Fruit fly (Drosophila melanogaster) whole organism, wandering third instar larva: ENCODE data around the gene CG15336.

Experiments used
- Abd-B ChIP-seq: fragments of >200 bp; optimal IDR thresholded peaks from 2 replicates; lab custom pipeline; 2017; ENCODE audit warnings: missing biosample characterization, missing genetic modification characterization
- CG32264 ChIP-seq: fragments of 200-800 bp; sonication (Bioruptor generic); optimal IDR thresholded peaks from 2 replicates; lab custom pipeline; 2016; ENCODE audit warnings: missing biosample characterization, missing genetic modification characterization
- CG9705 ChIP-seq: fragments of 200-800 bp; sonication (Bioruptor generic); optimal IDR thresholded peaks from 2 replicates; lab custom pipeline; 2018; ENCODE audit warnings: missing biosample characterization, mild to moderate bottlenecking, missing genetic modification characterization
- CrebA ChIP-seq: fragments of 200-800 bp; sonication (Bioruptor generic); optimal IDR thresholded peaks from 2 replicates; lab custom pipeline; 2016; ENCODE audit warnings: missing biosample characterization, mild to moderate bottlenecking, missing genetic modification characterization, borderline replicate concordance
- Dfd ChIP-seq: fragments of >200 bp; optimal IDR thresholded peaks from 2 replicates; lab custom pipeline; 2017; ENCODE audit warnings: missing biosample characterization, missing genetic modification characterization
- Dif ChIP-seq: fragments of 200-275, 200-300 bp; sonication (Bioruptor generic); optimal IDR thresholded peaks from 2 replicates; lab custom pipeline; 2018; ENCODE audit warnings: missing biosample characterization, missing genetic modification characterization; ENCODE audit not compliant: partially characterized antibody
- GATAd ChIP-seq: sonication (Bioruptor generic); optimal IDR thresholded peaks from 2 replicates; lab custom pipeline; 2016; ENCODE audit warnings: missing biosample characterization, missing genetic modification characterization
- HLH106 ChIP-seq: fragments of 200-800 bp; optimal IDR thresholded peaks from 3 replicates; lab custom pipeline; 2019; ENCODE audit warnings: missing biosample characterization, mild to moderate bottlenecking, missing genetic modification characterization, moderate library complexity
- Hnf4 ChIP-seq: fragments of 200-800 bp; sonication (Bioruptor generic); optimal IDR thresholded peaks from 2 replicates; lab custom pipeline; 2016; ENCODE audit warnings: missing biosample characterization, mild to moderate bottlenecking, missing genetic modification characterization
- Hr78 ChIP-seq: fragments of >200 bp; optimal IDR thresholded peaks from 2 replicates; lab custom pipeline; 2017; ENCODE audit warnings: missing biosample characterization, missing genetic modification characterization
- Hr83 ChIP-seq: fragments of 200-300 bp; sonication (Bioruptor generic); optimal IDR thresholded peaks from 2 replicates; lab custom pipeline; 2016; ENCODE audit warnings: missing biosample characterization, mild to moderate bottlenecking, missing genetic modification characterization, moderate library complexity; ENCODE audit not compliant: poor library complexity, severe bottlenecking
- Jra ChIP-seq: sonication (Bioruptor generic); optimal IDR thresholded peaks from 2 replicates; lab custom pipeline; 2016; ENCODE audit warnings: missing biosample characterization, missing genetic modification characterization
- Mio ChIP-seq: sonication (Bioruptor generic); optimal IDR thresholded peaks from 2 replicates; lab custom pipeline; 2016; ENCODE audit warnings: missing biosample characterization, missing genetic modification characterization
- Myc ChIP-seq: fragments of >200 bp; optimal IDR thresholded peaks from 2 replicates; lab custom pipeline; 2017
- N ChIP-seq: fragments of >200 bp; optimal IDR thresholded peaks from 2 replicates; lab custom pipeline; 2018; ENCODE audit warnings: missing biosample characterization, missing external identifiers, missing genetic modification characterization
- OdsH ChIP-seq: fragments of 200-800 bp; sonication (Bioruptor generic); optimal IDR thresholded peaks from 2 replicates; lab custom pipeline; 2016; ENCODE audit warnings: missing biosample characterization, mild to moderate bottlenecking, missing genetic modification characterization
- Rel ChIP-seq, 2 experiments: fragments of 200-800 bp; sonication (Bioruptor generic) in 1 of 2; optimal IDR thresholded peaks; 2 replicates in 1 of 2; 3 replicates in 1 of 2; lab custom pipeline; 2016 to 2019; ENCODE audit warnings: mild to moderate bottlenecking in 2 of 2, missing biosample characterization in 2 of 2, missing genetic modification characterization in 2 of 2, moderate library complexity in 1 of 2
- Sp1 ChIP-seq: fragments of 200-800 bp; sonication (Bioruptor generic); optimal IDR thresholded peaks from 3 replicates; lab custom pipeline; 2019; ENCODE audit warnings: missing biosample characterization, mild to moderate bottlenecking, missing genetic modification characterization, moderate library complexity
- Vsx2 ChIP-seq: fragments of 200-300, 225-300 bp; sonication (Bioruptor generic); optimal IDR thresholded peaks from 2 replicates; lab custom pipeline; 2018; ENCODE audit warnings: missing biosample characterization, missing genetic modification characterization; ENCODE audit not compliant: partially characterized antibody
- br ChIP-seq: fragments of 200-800 bp; sonication (Bioruptor generic); optimal IDR thresholded peaks from 2 replicates; lab custom pipeline; 2016; ENCODE audit warnings: missing biosample characterization, missing genetic modification characterization
- brk ChIP-seq: fragments of 200-800 bp; sonication (Bioruptor generic); optimal IDR thresholded peaks from 2 replicates; lab custom pipeline; 2016; ENCODE audit warnings: missing biosample characterization, mild to moderate bottlenecking, missing genetic modification characterization
- dl ChIP-seq, 2 experiments: fragments of 175-275, 200-275 bp in 1 of 2; fragments of 200-275 bp in 1 of 2; sonication (Bioruptor generic); optimal IDR thresholded peaks; lab custom pipeline; 2018; ENCODE audit warnings: mild to moderate bottlenecking in 2 of 2, missing biosample characterization in 2 of 2, missing genetic modification characterization in 2 of 2, moderate library complexity in 2 of 2; ENCODE audit not compliant: partially characterized antibody in 2 of 2, insufficient read depth in 1 of 2
- dmrt93B ChIP-seq: fragments of 200-800 bp; sonication (Bioruptor generic); optimal IDR thresholded peaks from 2 replicates; lab custom pipeline; 2018; ENCODE audit warnings: missing biosample characterization, mild to moderate bottlenecking, missing genetic modification characterization
- dsf ChIP-seq: sonication (Bioruptor generic); optimal IDR thresholded peaks from 2 replicates; lab custom pipeline; 2016; ENCODE audit warnings: missing biosample characterization, missing genetic modification characterization, borderline replicate concordance
- ey ChIP-seq: fragments of 200-800 bp; sonication (Bioruptor generic); optimal IDR thresholded peaks from 2 replicates; lab custom pipeline; 2016; ENCODE audit warnings: missing biosample characterization, missing genetic modification characterization
- foxo ChIP-seq, 2 experiments: fragments of 200-800 bp; sonication (Bioruptor generic); optimal IDR thresholded peaks; 2 replicates in 1 of 2; 3 replicates in 1 of 2; lab custom pipeline; 2016 to 2017; ENCODE audit warnings: missing biosample characterization in 2 of 2, missing genetic modification characterization in 2 of 2
- fru ChIP-seq: fragments of 200-800 bp; sonication (Bioruptor generic); optimal IDR thresholded peaks from 3 replicates; lab custom pipeline; 2016; ENCODE audit warnings: missing biosample characterization, mild to moderate bottlenecking, missing genetic modification characterization
- h ChIP-seq: fragments of 200-800 bp; sonication (Bioruptor generic); optimal IDR thresholded peaks from 3 replicates; lab custom pipeline; 2016; ENCODE audit warnings: missing biosample characterization, mild to moderate bottlenecking, missing genetic modification characterization
- jim ChIP-seq: fragments of 175-275, 200-325 bp; sonication (Bioruptor generic); optimal IDR thresholded peaks from 2 replicates; lab custom pipeline; 2016; ENCODE audit warnings: missing biosample characterization, mild to moderate bottlenecking, missing genetic modification characterization
- lola ChIP-seq: fragments of >200 bp; optimal IDR thresholded peaks from 2 replicates; lab custom pipeline; 2017; ENCODE audit warnings: missing biosample characterization, missing genetic modification characterization
- pan ChIP-seq: fragments of >200 bp; optimal IDR thresholded peaks from 2 replicates; lab custom pipeline; 2017
- psq ChIP-seq: fragments of 200-800 bp; sonication (Bioruptor generic); optimal IDR thresholded peaks from 3 replicates; lab custom pipeline; 2017; ENCODE audit warnings: missing biosample characterization, mild to moderate bottlenecking, missing genetic modification characterization, moderate library complexity
- rgr ChIP-seq: fragments of 200-800 bp; sonication (Bioruptor generic); optimal IDR thresholded peaks from 3 replicates; lab custom pipeline; 2016; ENCODE audit warnings: missing biosample characterization, mild to moderate bottlenecking, missing genetic modification characterization
- sage ChIP-seq: fragments of 200-800 bp; sonication (Bioruptor generic); optimal IDR thresholded peaks from 2 replicates; lab custom pipeline; 2016; ENCODE audit warnings: missing biosample characterization, mild to moderate bottlenecking, missing genetic modification characterization
- sv ChIP-seq: fragments of 200-800 bp; sonication (Bioruptor generic); optimal IDR thresholded peaks from 3 replicates; lab custom pipeline; 2016; ENCODE audit warnings: missing biosample characterization, missing genetic modification characterization
- tai ChIP-seq: sonication (Bioruptor generic); optimal IDR thresholded peaks from 2 replicates; lab custom pipeline; 2016; ENCODE audit warnings: missing biosample characterization, missing genetic modification characterization
- usp ChIP-seq: fragments of >200 bp; optimal IDR thresholded peaks from 2 replicates; lab custom pipeline; 2017; ENCODE audit warnings: missing biosample characterization, missing genetic modification characterization
- woc ChIP-seq: sonication (Bioruptor generic); optimal IDR thresholded peaks from 2 replicates; lab custom pipeline; 2016; ENCODE audit warnings: missing biosample characterization, mild to moderate bottlenecking, missing genetic modification characterization

CG15336 gene

DNA sequence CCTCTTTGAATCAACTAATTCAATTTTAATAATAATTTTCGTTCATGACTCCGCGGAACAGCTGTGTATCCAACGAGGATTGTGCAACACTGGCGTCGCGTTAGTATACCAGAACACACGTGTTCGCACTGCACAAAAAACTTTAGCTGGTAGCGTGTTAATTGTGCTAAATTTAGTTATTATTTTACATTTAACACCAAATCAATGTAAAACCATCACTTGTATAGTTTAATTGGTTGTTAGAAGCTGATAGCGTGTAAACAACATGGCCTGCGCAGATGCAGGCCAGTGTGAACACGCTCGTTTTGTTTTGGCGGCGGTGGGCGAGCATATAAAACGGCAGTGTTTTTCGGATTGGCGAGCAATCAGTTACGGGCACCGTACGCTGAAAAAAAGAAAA, 9.5 kb downstream of the CG15336 start, which contains the start of the genes Traf6 and GIIIspla2:
Gene Traf6, minus strand, starts transcription at position 93 of the 400 bp plus-strand sequence.
Gene GIIIspla2, plus strand, starts transcription at position 335 of the 400 bp plus-strand sequence.
- TF ChIP-seq woc (GFP tag; lab: Kevin White, UChicago) = peak; percentile 62
- peak; percentile 75 for TF ChIP-seq h (GFP tag; lab: Kevin White, UChicago)
- TF ChIP-seq Sp1 = peak; percentile 79
- TF ChIP-seq rgr = peak; percentile 84
- no peak for TF ChIP-seq tai (GFP tag; lab: Kevin White, UChicago)
- TF ChIP-seq pan (lab: Kevin White, UChicago) = no peak
- no peak for TF ChIP-seq Dif (GFP tag; lab: Kevin White, UChicago)
- no peak for TF ChIP-seq Mio (GFP tag; lab: Kevin White, UChicago)
- TF ChIP-seq HLH106 (tag; lab: Kevin White, UChicago) = peak; percentile 86
- TF ChIP-seq lola (GFP tag; lab: Kevin White, UChicago) = no peak
- TF ChIP-seq CG32264 (GFP tag; lab: Kevin White, UChicago) = peak; percentile 32
- peak; percentile 67 for TF ChIP-seq Myc (lab: Kevin White, UChicago)
- TF ChIP-seq CrebA = no peak
- TF ChIP-seq brk (GFP tag; lab: Kevin White, UChicago) = no peak
- peak; percentile 27 for TF ChIP-seq Hr83 (GFP tag; lab: Kevin White, UChicago)
- TF ChIP-seq CG9705 (GFP tag; lab: Kevin White, UChicago) = peak; percentile 81
- TF ChIP-seq Hr78 (GFP tag; lab: Kevin White, UChicago) = no peak
- TF ChIP-seq dmrt93B (GFP tag; lab: Kevin White, UChicago) = no peak
- TF ChIP-seq OdsH (GFP tag; lab: Kevin White, UChicago) = peak; percentile 60
- peak; percentile 11 for TF ChIP-seq GATAd (GFP tag; lab: Kevin White, UChicago)
- no peak for TF ChIP-seq Abd-B (GFP tag; lab: Kevin White, UChicago)
- TF ChIP-seq usp = no peak
- TF ChIP-seq foxo (GFP tag; optimal IDR thresholded peaks at IDR 0.05; lab: Kevin White, UChicago) = peak in 1 of 2 experiments; percentile 74
- peak; percentile 54 for TF ChIP-seq sv
- no peak for TF ChIP-seq Hnf4
- TF ChIP-seq Rel (GFP tag; optimal IDR thresholded peaks at IDR 0.05; lab: Kevin White, UChicago) = no peak
- TF ChIP-seq Rel (tag; optimal IDR thresholded peaks at IDR 0.05; lab: Kevin White, UChicago) = peak; percentile 59
- peak; percentile 0 for TF ChIP-seq br (GFP tag; lab: Kevin White, UChicago)
- peak; percentile 64 for TF ChIP-seq ey (GFP tag; lab: Kevin White, UChicago)
- TF ChIP-seq sage = no peak
- no peak for TF ChIP-seq Vsx2 (GFP tag; lab: Kevin White, UChicago)
- TF ChIP-seq Dfd (GFP tag; lab: Kevin White, UChicago) = no peak
- peak; percentile 59 for TF ChIP-seq psq (GFP tag; lab: Kevin White, UChicago)
- TF ChIP-seq fru (GFP tag; lab: Kevin White, UChicago) = peak; percentile 80
- no peak for TF ChIP-seq jim (GFP tag; lab: Kevin White, UChicago)
- TF ChIP-seq N = no peak
- TF ChIP-seq dl (GFP tag; optimal IDR thresholded peaks at IDR 0.05; lab: Kevin White, UChicago; ENCODE audit: insufficient read depth in 1 of 2, partially characterized antibody in 2 of 2) = no peak
- peak; percentile 65 for TF ChIP-seq Jra
- no peak for TF ChIP-seq dsf (GFP tag; lab: Kevin White, UChicago)
- TF ChIP-seq, all 38 proteins: peak for 19

DNA sequence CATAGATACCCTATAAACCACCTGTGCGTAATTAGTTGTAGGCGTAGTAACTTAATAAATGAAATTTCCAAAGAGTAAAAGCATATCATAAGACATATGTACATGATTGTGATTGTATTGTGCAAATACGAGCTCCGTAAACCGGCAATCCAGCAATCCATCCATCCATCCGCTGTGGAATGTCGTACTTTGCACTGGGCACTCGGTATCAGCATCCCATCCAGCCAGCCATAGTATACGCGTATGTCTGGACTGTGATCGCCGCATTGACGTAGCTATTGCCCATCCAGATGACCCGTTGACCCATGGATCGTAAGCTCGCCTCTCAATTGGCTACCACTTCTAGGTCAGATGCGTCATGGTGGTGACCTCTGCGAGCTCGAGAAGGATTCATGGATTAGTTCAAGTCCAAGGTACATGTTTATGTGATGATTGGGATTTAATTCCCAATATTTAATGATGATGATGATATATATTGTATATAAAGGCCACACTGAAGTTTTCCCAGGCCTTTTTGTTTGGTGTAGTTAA, 11.3 kb downstream of the CG15336 start:
- TF ChIP-seq dmrt93B (GFP tag; lab: Kevin White, UChicago) = no peak
- no peak for TF ChIP-seq jim (GFP tag; lab: Kevin White, UChicago)
- no peak for TF ChIP-seq h (GFP tag; lab: Kevin White, UChicago)
- TF ChIP-seq GATAd (GFP tag; lab: Kevin White, UChicago) = no peak
- TF ChIP-seq ey (GFP tag; lab: Kevin White, UChicago) = no peak
- TF ChIP-seq br (GFP tag; lab: Kevin White, UChicago) = no peak
- TF ChIP-seq dsf (GFP tag; lab: Kevin White, UChicago) = no peak
- no peak for TF ChIP-seq woc (GFP tag; lab: Kevin White, UChicago)
- TF ChIP-seq Abd-B (GFP tag; lab: Kevin White, UChicago) = no peak
- TF ChIP-seq psq (GFP tag; lab: Kevin White, UChicago) = no peak
- TF ChIP-seq Sp1 = no peak
- no peak for TF ChIP-seq Hr78 (GFP tag; lab: Kevin White, UChicago)
- no peak for TF ChIP-seq Rel (GFP tag; optimal IDR thresholded peaks at IDR 0.05; lab: Kevin White, UChicago)
- TF ChIP-seq Rel (tag; optimal IDR thresholded peaks at IDR 0.05; lab: Kevin White, UChicago) = no peak
- no peak for TF ChIP-seq dl (GFP tag; optimal IDR thresholded peaks at IDR 0.05; lab: Kevin White, UChicago; ENCODE audit: insufficient read depth in 1 of 2, partially characterized antibody in 2 of 2)
- TF ChIP-seq Hr83 (GFP tag; lab: Kevin White, UChicago) = no peak
